Worm (Caenorhabditis elegans): Measurements from ENCODE around the gene ZK813.5.

ZK813.5 gene

ce11 chrX:3444514-3444913 lies 6.5 kb downstream of the ZK813.5 start, which contains the start of gene ZK813.7:
Gene ZK813.7, plus strand, starts transcription at chrX:3444814.
- no peak for TF ChIP-seq aly-1 (tag; optimal IDR thresholded peaks at IDR 0.05)
- TF ChIP-seq ama-1 (optimal IDR thresholded peaks at IDR 0.05) = no peak
- no peak for TF ChIP-seq sea-1 (GFP tag; conservative IDR thresholded peaks at IDR 0.05)
- no peak for TF ChIP-seq hnd-1 (tag; optimal IDR thresholded peaks at IDR 0.05)
- TF ChIP-seq hmg-4 (GFP tag; optimal IDR thresholded peaks at IDR 0.05) = no peak
- no peak for TF ChIP-seq flt-1 (GFP tag; IDR thresholded peaks at IDR 0.05)
- no peak for TF ChIP-seq scrt-1 (GFP tag; IDR thresholded peaks at IDR 0.05)

ce11 chrX:3443526-3443925 lies 7.5 kb downstream of the ZK813.5 start, which contains the start of gene ZK813.2:
Gene ZK813.2, plus strand, starts transcription at chrX:3443826.
- TF ChIP-seq flt-1 (GFP tag; IDR thresholded peaks at IDR 0.05) (no peak), sea-1 (GFP tag; conservative IDR thresholded peaks at IDR 0.05) (no peak), tbx-11 (GFP tag; IDR thresholded peaks at IDR 0.05) (no peak), aly-1 (tag; optimal IDR thresholded peaks at IDR 0.05) (no peak), ceh-13 (GFP tag; optimal IDR thresholded peaks at IDR 0.05) (no peak), B0310.2 (tag; optimal IDR thresholded peaks at IDR 0.05) (no peak), ama-1 (optimal IDR thresholded peaks at IDR 0.05) (no peak), pes-1 (GFP tag; IDR thresholded peaks at IDR 0.05) (no peak), tbx-37 (GFP tag; conservative IDR thresholded peaks at IDR 0.05) (no peak)

- TF ChIP-seq aly-1 (tag; optimal IDR thresholded peaks at IDR 0.05) (no peak), flt-1 (GFP tag; IDR thresholded peaks at IDR 0.05) (no peak), tbx-11 (GFP tag; IDR thresholded peaks at IDR 0.05) (no peak), ceh-13 (GFP tag; optimal IDR thresholded peaks at IDR 0.05) (no peak), ets-7 (tag; optimal IDR thresholded peaks at IDR 0.05) (no peak), hmg-4 (GFP tag; optimal IDR thresholded peaks at IDR 0.05) (no peak), hnd-1 (tag; optimal IDR thresholded peaks at IDR 0.05) (no peak), tbx-37 (GFP tag; conservative IDR thresholded peaks at IDR 0.05) (no peak), B0310.2 (tag; optimal IDR thresholded peaks at IDR 0.05) (no peak), F13C5.2 (tag; optimal IDR thresholded peaks at IDR 0.05) (no peak), pes-1 (GFP tag; IDR thresholded peaks at IDR 0.05) (no peak)
These were observed 9.5 kb downstream of the ZK813.5 start, which contains the start of gene ZK813.3 for ce11 chrX:3441539-3441938. Gene ZK813.3, plus strand, starts transcription at chrX:3441839.

ce11 chrX:3440308-3440707 lies 10.7 kb downstream of the ZK813.5 start:
- TF ChIP-seq aly-1 (tag; optimal IDR thresholded peaks at IDR 0.05) (no peak), ceh-13 (GFP tag; optimal IDR thresholded peaks at IDR 0.05) (no peak), tra-4 (tag; optimal IDR thresholded peaks at IDR 0.05) (no peak), hmg-4 (GFP tag; optimal IDR thresholded peaks at IDR 0.05) (no peak), F13C5.2 (tag; optimal IDR thresholded peaks at IDR 0.05) (no peak), sea-1 (GFP tag; conservative IDR thresholded peaks at IDR 0.05) (no peak), B0310.2 (tag; optimal IDR thresholded peaks at IDR 0.05) (no peak), pes-1 (GFP tag; IDR thresholded peaks at IDR 0.05) (no peak), hnd-1 (tag; optimal IDR thresholded peaks at IDR 0.05) (no peak)

ce11 chrX:3439823-3440222 lies 11.2 kb downstream of the ZK813.5 start:
- TF ChIP-seq ets-7 (tag; optimal IDR thresholded peaks at IDR 0.05) (no peak), B0310.2 (tag; optimal IDR thresholded peaks at IDR 0.05) (no peak), tbx-11 (GFP tag; IDR thresholded peaks at IDR 0.05) (no peak), pes-1 (GFP tag; IDR thresholded peaks at IDR 0.05) (no peak), scrt-1 (GFP tag; IDR thresholded peaks at IDR 0.05) (no peak), ama-1 (optimal IDR thresholded peaks at IDR 0.05) (no peak), tra-4 (tag; optimal IDR thresholded peaks at IDR 0.05) (no peak), F13C5.2 (tag; optimal IDR thresholded peaks at IDR 0.05) (no peak), aly-1 (tag; optimal IDR thresholded peaks at IDR 0.05) (no peak), sea-1 (GFP tag; conservative IDR thresholded peaks at IDR 0.05) (no peak), hmg-4 (GFP tag; optimal IDR thresholded peaks at IDR 0.05) (no peak)

ce11 chrX:3430020-3430419 lies 21.0 kb downstream of the ZK813.5 start, which contains the start of gene ZK813.4:
Gene ZK813.4, minus strand, starts transcription at chrX:3430120.
- TF ChIP-seq tbx-11 (GFP tag; IDR thresholded peaks at IDR 0.05) (no peak), scrt-1 (GFP tag; IDR thresholded peaks at IDR 0.05) (no peak), ceh-36 (tag; optimal IDR thresholded peaks at IDR 0.05) (no peak)

- TF ChIP-seq sea-1 (GFP tag; conservative IDR thresholded peaks at IDR 0.05) (no peak), ama-1 (optimal IDR thresholded peaks at IDR 0.05) (no peak)
These were observed 21.9 kb downstream of the ZK813.5 start for ce11 chrX:3429122-3429521.

- TF ChIP-seq flt-1 (GFP tag; IDR thresholded peaks at IDR 0.05) (no peak), F13C5.2 (tag; optimal IDR thresholded peaks at IDR 0.05) (no peak), hnd-1 (tag; optimal IDR thresholded peaks at IDR 0.05) (no peak), ceh-13 (GFP tag; optimal IDR thresholded peaks at IDR 0.05) (no peak), hmg-4 (GFP tag; optimal IDR thresholded peaks at IDR 0.05) (no peak), hmbx-1 (tag; optimal IDR thresholded peaks at IDR 0.05) (no peak), ets-7 (tag; optimal IDR thresholded peaks at IDR 0.05) (no peak), tra-4 (tag; optimal IDR thresholded peaks at IDR 0.05) (no peak), sea-1 (GFP tag; conservative IDR thresholded peaks at IDR 0.05) (no peak), ama-1 (optimal IDR thresholded peaks at IDR 0.05) (no peak), B0310.2 (tag; optimal IDR thresholded peaks at IDR 0.05) (no peak), tbx-37 (GFP tag; conservative IDR thresholded peaks at IDR 0.05) (no peak), ceh-36 (tag; optimal IDR thresholded peaks at IDR 0.05) (no peak), pes-1 (GFP tag; IDR thresholded peaks at IDR 0.05) (no peak), scrt-1 (GFP tag; IDR thresholded peaks at IDR 0.05) (no peak), aly-1 (tag; optimal IDR thresholded peaks at IDR 0.05) (no peak), tbx-11 (GFP tag; IDR thresholded peaks at IDR 0.05) (no peak)
These were observed 26.5 kb downstream of the ZK813.5 start, which contains the start of gene ZK813.6 for ce11 chrX:3424516-3424915. Gene ZK813.6, plus strand, starts transcription at chrX:3424816.

Measured in whole organism, early embryonic.